Worm (Caenorhabditis elegans): Measurements from ENCODE around the gene C50D2.7.

- TF ChIP-seq lin-15B (tag; optimal IDR thresholded peaks at IDR 0.05) (no peak), Y48G9A.11 (GFP tag; IDR thresholded peaks at IDR 0.05) (no peak), lin-1 (GFP tag; IDR thresholded peaks at IDR 0.05) (no peak), dpl-1 (GFP tag; optimal IDR thresholded peaks at IDR 0.05) (no peak), dve-1 (tag; optimal IDR thresholded peaks at IDR 0.05; ENCODE audit: insufficient read depth) (peak; percentile 32), unc-62 (GFP tag; optimal IDR thresholded peaks at IDR 0.05 in 1 of 2) (no peak), unc-62 (tag; optimal IDR thresholded peaks at IDR 0.05) (no peak), unc-39 (tag; optimal IDR thresholded peaks at IDR 0.05) (no peak), pha-4 (GFP tag; IDR thresholded peaks at IDR 0.05) (no peak), pha-4 (tag; optimal IDR thresholded peaks at IDR 0.05) (no peak), nhr-6 (tag; optimal IDR thresholded peaks at IDR 0.05) (no peak), tag-97 (GFP tag; IDR thresholded peaks at IDR 0.05) (no peak), nhr-76 (tag; optimal IDR thresholded peaks at IDR 0.05) (no peak), saeg-2 (GFP tag; IDR thresholded peaks at IDR 0.05) (no peak)
Measured at ce11 chrII:76662-77061, 18.4 kb downstream of the C50D2.7 start.
